Fruit fly (Drosophila melanogaster): ENCODE measurements around the gene CG9643.

dm6 chr2L:3012780-3013179 is 33.7 kb upstream of the CG9643 start:
- TF ChIP-seq CG12768 (GFP tag; optimal IDR thresholded peaks at IDR 0.05) (no peak), CG1620 (GFP tag; optimal IDR thresholded peaks at IDR 0.05) (no peak), Mnt (GFP tag; optimal IDR thresholded peaks at IDR 0.05) (no peak), kay (GFP tag; ENCODE audit: borderline replicate concordance) (no peak), CG14711 (tag; optimal IDR thresholded peaks at IDR 0.05) (no peak)
